Fruit fly (Drosophila melanogaster) whole organism, embryonic: ENCODE measurements around the gene CG6951.

Experiments
- Atf3 ChIP-seq: fragments of 200-800 bp; sonication (Bioruptor generic); optimal IDR thresholded peaks from 3 replicates; lab custom pipeline; 2016; ENCODE audit warnings: missing biosample characterization, missing genetic modification characterization
- Atf6 ChIP-seq: fragments of 200-800 bp; sonication (Bioruptor generic); IDR thresholded peaks from 2 replicates; pipeline ENCODE4 v1.3.6; 2022; ENCODE audit warnings: missing biosample characterization, missing genetic modification characterization
- Bdp1 ChIP-seq: fragments of 200-800 bp; sonication (Bioruptor generic); optimal IDR thresholded peaks from 3 replicates; lab custom pipeline; 2016; ENCODE audit warnings: missing biosample characterization, missing genetic modification characterization
- CG10209 ChIP-seq: fragments of 200-800 bp; sonication (Bioruptor generic); optimal IDR thresholded peaks from 3 replicates; lab custom pipeline; 2017; ENCODE audit warnings: missing biosample characterization, mild to moderate bottlenecking, missing genetic modification characterization, missing genetic modification reagents
- CG11456 ChIP-seq: fragments of 200-800 bp; sonication (Bioruptor generic); IDR thresholded peaks from 3 replicates; pipeline ENCODE4 v1.3.6; 2022; ENCODE audit warnings: missing biosample characterization, missing genetic modification characterization
- CG12155 ChIP-seq: fragments of 200-800 bp; sonication (Bioruptor generic); optimal IDR thresholded peaks from 3 replicates; lab custom pipeline; 2016; ENCODE audit warnings: missing biosample characterization, missing genetic modification characterization
- CG12219 ChIP-seq: fragments of 200-800 bp; sonication (Bioruptor generic); optimal IDR thresholded peaks from 3 replicates; lab custom pipeline; 2018; ENCODE audit warnings: missing biosample characterization, mild to moderate bottlenecking, missing genetic modification characterization
- CG14860 ChIP-seq: fragments of 200-800 bp; sonication (Bioruptor generic); IDR thresholded peaks from 3 replicates; pipeline ENCODE4 v1.3.6; 2022; ENCODE audit warnings: missing biosample characterization, missing genetic modification characterization; ENCODE audit not compliant: partially characterized antibody
- CG16863 ChIP-seq: fragments of 200-800 bp; sonication (Bioruptor generic); optimal IDR thresholded peaks from 3 replicates; lab custom pipeline; 2016; ENCODE audit warnings: missing biosample characterization, missing genetic modification characterization
- CG18764 ChIP-seq: fragments of 200-800 bp; sonication (Bioruptor generic); optimal IDR thresholded peaks from 3 replicates; lab custom pipeline; 2016; ENCODE audit warnings: missing biosample characterization, missing genetic modification characterization
- CG2116 ChIP-seq: fragments of 200-800 bp; sonication (Bioruptor generic); optimal IDR thresholded peaks from 3 replicates; lab custom pipeline; 2018; ENCODE audit warnings: missing biosample characterization, mild to moderate bottlenecking, missing genetic modification characterization
- CG2120 ChIP-seq: fragments of 200-800 bp; sonication (Bioruptor generic); optimal IDR thresholded peaks from 3 replicates; lab custom pipeline; 2016; ENCODE audit warnings: missing biosample characterization, missing genetic modification characterization
- CG2199 ChIP-seq: fragments of 200-800 bp; sonication (Bioruptor generic); IDR thresholded peaks from 3 replicates; pipeline ENCODE4 v1.3.6; 2022; ENCODE audit warnings: missing biosample characterization, missing genetic modification characterization
- CG2889 ChIP-seq: fragments of 200-800 bp; sonication (Bioruptor generic); IDR thresholded peaks from 3 replicates; pipeline ENCODE4 v1.3.6; 2022; ENCODE audit warnings: missing biosample characterization, missing genetic modification characterization
- CG3407 ChIP-seq: fragments of 200-800 bp; sonication (Bioruptor generic); optimal IDR thresholded peaks from 2 replicates; lab custom pipeline; 2018; ENCODE audit warnings: missing biosample characterization, mild to moderate bottlenecking, missing genetic modification characterization
- CG34376 ChIP-seq: fragments of 200-800 bp; sonication (Bioruptor generic); optimal IDR thresholded peaks from 2 replicates; lab custom pipeline; 2018; ENCODE audit warnings: missing biosample characterization, mild to moderate bottlenecking, missing genetic modification characterization
- CG4282 ChIP-seq: fragments of 200-800 bp; sonication (Bioruptor generic); optimal IDR thresholded peaks from 2 replicates; lab custom pipeline; 2016; ENCODE audit warnings: missing biosample characterization, missing genetic modification characterization
- CG4360 ChIP-seq: fragments of 200-800 bp; sonication (Bioruptor generic); IDR thresholded peaks from 2 replicates; pipeline ENCODE4 v1.3.6; 2022; ENCODE audit warnings: missing biosample characterization, missing genetic modification characterization
- CG6654 ChIP-seq: fragments of 200-800 bp; sonication (Bioruptor generic); optimal IDR thresholded peaks from 2 replicates; lab custom pipeline; 2017; ENCODE audit warnings: missing biosample characterization, mild to moderate bottlenecking, missing genetic modification characterization
- CG6683 ChIP-seq: fragments of 200-800 bp; sonication (Bioruptor generic); optimal IDR thresholded peaks from 2 replicates; lab custom pipeline; 2017; ENCODE audit warnings: missing biosample characterization, mild to moderate bottlenecking, missing genetic modification characterization, missing genetic modification reagents
- CG7963 ChIP-seq: fragments of 200-800 bp; sonication (Bioruptor generic); IDR thresholded peaks from 3 replicates; pipeline ENCODE4 v1.3.6; 2022; ENCODE audit warnings: missing biosample characterization, missing genetic modification characterization; ENCODE audit not compliant: partially characterized antibody
- CG7987 ChIP-seq: fragments of 200-800 bp; sonication (Bioruptor generic); optimal IDR thresholded peaks from 2 replicates; lab custom pipeline; 2018; ENCODE audit warnings: missing biosample characterization, mild to moderate bottlenecking, missing genetic modification characterization, moderate library complexity
- CG8089 ChIP-seq: fragments of 200-800 bp; sonication (Bioruptor generic); optimal IDR thresholded peaks from 3 replicates; lab custom pipeline; 2016; ENCODE audit warnings: missing biosample characterization, missing genetic modification characterization
- CG8924 ChIP-seq: fragments of 200-800 bp; optimal IDR thresholded peaks from 3 replicates; lab custom pipeline; 2019; ENCODE audit warnings: missing biosample characterization, mild to moderate bottlenecking, missing genetic modification characterization, moderate library complexity
- CkIIα-i1 ChIP-seq: fragments of 200-800 bp; sonication (Bioruptor generic); IDR thresholded peaks from 2 replicates; pipeline ENCODE4 v1.3.6; 2022; ENCODE audit warnings: missing biosample characterization, missing genetic modification characterization
- Dip3 ChIP-seq: fragments of 200-800 bp; sonication (Bioruptor generic); optimal IDR thresholded peaks from 3 replicates; lab custom pipeline; 2016; ENCODE audit warnings: missing biosample characterization, missing genetic modification characterization
- Doc3 ChIP-seq: fragments of 200-800 bp; sonication (Bioruptor generic); IDR thresholded peaks from 3 replicates; pipeline ENCODE4 v1.3.6; 2022; ENCODE audit warnings: missing biosample characterization, missing genetic modification characterization; ENCODE audit not compliant: partially characterized antibody
- HLHmδ ChIP-seq: fragments of 200-800 bp; sonication (Bioruptor generic); optimal IDR thresholded peaks from 2 replicates; lab custom pipeline; 2018; ENCODE audit warnings: missing biosample characterization, mild to moderate bottlenecking, missing genetic modification characterization, moderate library complexity
- Hand ChIP-seq: fragments of 200-800 bp; sonication (Bioruptor generic); optimal IDR thresholded peaks from 2 replicates; lab custom pipeline; 2017; ENCODE audit warnings: mild to moderate bottlenecking, missing biosample characterization, missing genetic modification reagents, missing genetic modification characterization
- Jarid2 ChIP-seq: fragments of 200-800 bp; sonication (Bioruptor generic); optimal IDR thresholded peaks from 3 replicates; lab custom pipeline; 2017; ENCODE audit warnings: mild to moderate bottlenecking, missing biosample characterization, missing genetic modification reagents, missing genetic modification characterization
- Max ChIP-seq: fragments of 200-800 bp; sonication (Bioruptor generic); optimal IDR thresholded peaks from 2 replicates; lab custom pipeline; 2016; ENCODE audit warnings: missing biosample characterization, mild to moderate bottlenecking, missing genetic modification characterization
- Mrtf ChIP-seq: fragments of 200-800 bp; sonication (Bioruptor generic); IDR thresholded peaks from 3 replicates; pipeline ENCODE4 v1.3.6; 2022; ENCODE audit warnings: missing biosample characterization, missing genetic modification characterization
- Ravus ChIP-seq: fragments of 200-800 bp; sonication (Bioruptor generic); IDR thresholded peaks from 2 replicates; pipeline ENCODE4 v1.3.6; 2022; ENCODE audit warnings: missing biosample characterization, missing genetic modification characterization
- Side ChIP-seq: fragments of 200-800 bp; sonication (Bioruptor generic); optimal IDR thresholded peaks from 2 replicates; lab custom pipeline; 2016; ENCODE audit warnings: missing biosample characterization, missing genetic modification characterization
- Spps ChIP-seq: fragments of 200-800 bp; sonication (Bioruptor generic); optimal IDR thresholded peaks from 2 replicates; lab custom pipeline; 2018; ENCODE audit warnings: missing biosample characterization, mild to moderate bottlenecking, missing genetic modification characterization
- bigmax ChIP-seq: fragments of 200-800 bp; sonication (Bioruptor generic); optimal IDR thresholded peaks from 2 replicates; lab custom pipeline; 2018; ENCODE audit warnings: missing biosample characterization, mild to moderate bottlenecking, missing genetic modification characterization
- crp ChIP-seq, 2 experiments: fragments of 200-800 bp; sonication (Bioruptor generic); optimal IDR thresholded peaks; 2 replicates in 1 of 2; 3 replicates in 1 of 2; lab custom pipeline; 2017; ENCODE audit warnings: missing biosample characterization in 2 of 2, missing genetic modification characterization in 2 of 2, mild to moderate bottlenecking in 1 of 2, moderate library complexity in 1 of 2
- en ChIP-seq: fragments of 200-800 bp; sonication (Bioruptor generic); optimal IDR thresholded peaks from 2 replicates; lab custom pipeline; 2016; ENCODE audit warnings: missing biosample characterization, missing genetic modification characterization
- esg ChIP-seq: fragments of 200-800 bp; sonication (Bioruptor generic); conservative IDR thresholded peaks from 2 replicates; pipeline ENCODE4 v1.3.6; 2022; ENCODE audit warnings: missing biosample characterization, missing genetic modification characterization
- insv ChIP-seq, 2 experiments: fragments of 200-800 bp; sonication (Bioruptor generic); optimal IDR thresholded peaks; 3 replicates each; lab custom pipeline; 2016 to 2018; ENCODE audit warnings: missing biosample characterization in 2 of 2, missing genetic modification characterization in 2 of 2
- ken ChIP-seq: fragments of 200-800 bp; sonication (Bioruptor generic); IDR thresholded peaks from 3 replicates; pipeline ENCODE4 v1.3.6; 2022; ENCODE audit warnings: missing biosample characterization, missing genetic modification characterization
- peb ChIP-seq: fragments of 200-800 bp; sonication (Bioruptor generic); IDR thresholded peaks from 2 replicates; pipeline ENCODE4 v1.3.6; 2022; ENCODE audit warnings: missing biosample characterization, missing genetic modification characterization
- pfk ChIP-seq: fragments of 200-800 bp; sonication (Bioruptor generic); optimal IDR thresholded peaks from 2 replicates; lab custom pipeline; 2018; ENCODE audit warnings: missing biosample characterization, mild to moderate bottlenecking, missing genetic modification characterization, moderate library complexity
- ranshi ChIP-seq: fragments of 200-800 bp; sonication (Bioruptor generic); IDR thresholded peaks from 2 replicates; pipeline ENCODE4 v1.3.6; 2022; ENCODE audit warnings: missing biosample characterization, missing genetic modification characterization
- sens-2 ChIP-seq: fragments of 200-800 bp; sonication (Bioruptor generic); IDR thresholded peaks from 2 replicates; pipeline ENCODE4 v1.3.6; 2022; ENCODE audit warnings: missing biosample characterization, missing genetic modification characterization
- sr ChIP-seq: fragments of 200-800 bp; sonication (Bioruptor generic); IDR thresholded peaks from 3 replicates; pipeline ENCODE4 v1.3.6; 2022; ENCODE audit warnings: missing biosample characterization, missing genetic modification characterization
- stwl ChIP-seq: fragments of 200-800 bp; sonication (Bioruptor generic); optimal IDR thresholded peaks from 3 replicates; lab custom pipeline; 2018; ENCODE audit warnings: missing biosample characterization, mild to moderate bottlenecking, missing genetic modification characterization, moderate library complexity
- zf30C ChIP-seq: fragments of 200-800 bp; sonication (Bioruptor generic); optimal IDR thresholded peaks from 3 replicates; lab custom pipeline; 2018; ENCODE audit warnings: missing biosample characterization, mild to moderate bottlenecking, missing genetic modification characterization

Gene CG6951

dm6 chr3L:20241987-20242982 lies 1.2 kb downstream of the CG6951 start (continued):
- TF ChIP-seq insv (GFP tag; optimal IDR thresholded peaks at IDR 0.05; lab: Kevin White, UChicago): peak in 1 of 2 experiments; percentile 23
- no peak for TF ChIP-seq en (GFP tag; lab: Kevin White, UChicago)
- no peak for TF ChIP-seq Spps
- TF ChIP-seq Max (GFP tag; lab: Kevin White, UChicago): peak; percentile 33
- TF ChIP-seq CG8924 (tag; lab: Kevin White, UChicago): peak; percentile 64
- no peak for TF ChIP-seq CG6654 (GFP tag; lab: Kevin White, UChicago)
- TF ChIP-seq zf30C (GFP tag; lab: Kevin White, UChicago): no peak
- peak; percentile 48 for TF ChIP-seq Hand (GFP tag; lab: Kevin White, UChicago)
- no peak for TF ChIP-seq CG2889 (GFP tag; lab: Robert Waterston, UW)
- TF ChIP-seq stwl (tag; lab: Kevin White, UChicago): peak; percentile 7
- TF ChIP-seq CG2199: no peak
- TF ChIP-seq CG11456: peak; percentile 74
- no peak for TF ChIP-seq CG8089
- TF ChIP-seq CG10209 (GFP tag; lab: Kevin White, UChicago): peak; percentile 57
- peak; percentile 31 for TF ChIP-seq CG2116 (GFP tag; lab: Kevin White, UChicago)
- peak; percentile 59; the same call in 2 of the 3 replicates for TF ChIP-seq ken (GFP tag; lab: Robert Waterston, UW)
- TF ChIP-seq pfk: no peak
- TF ChIP-seq peb (GFP tag; lab: Robert Waterston, UW): 0 out of 2 replicates have a peak, but pooled peaks have one; percentile 46
- TF ChIP-seq CG2120 (GFP tag; lab: Kevin White, UChicago): peak; percentile 64
- peak; percentile 29; the same call in 1 of the 3 replicates for TF ChIP-seq sr
- no peak for TF ChIP-seq HLHmδ (GFP tag; lab: Kevin White, UChicago)
- peak; percentile 40; the same call in 1 of the 2 replicates for TF ChIP-seq ranshi (GFP tag; lab: Robert Waterston, UW)
- TF ChIP-seq esg (GFP tag; lab: Robert Waterston, UW): peak; percentile 25; the same call in 1 of the 2 replicates
- peak in 1 of 2 experiments; percentile 28 for TF ChIP-seq crp (GFP tag; optimal IDR thresholded peaks at IDR 0.05; lab: Kevin White, UChicago)
- TF ChIP-seq CG34376 (GFP tag; lab: Kevin White, UChicago): no peak
- TF ChIP-seq CG12155 (GFP tag; lab: Kevin White, UChicago): peak; percentile 62
- TF ChIP-seq Ravus (GFP tag; lab: Robert Waterston, UW): no peak
- no peak for TF ChIP-seq CG18764 (GFP tag; lab: Kevin White, UChicago)
- no peak for TF ChIP-seq bigmax (GFP tag; lab: Kevin White, UChicago)
- no peak for TF ChIP-seq CG7963 (GFP tag; lab: Robert Waterston, UW)
- no peak for TF ChIP-seq Mrtf (GFP tag; lab: Robert Waterston, UW)
- peak; percentile 2 for TF ChIP-seq CG12219 (GFP tag; lab: Kevin White, UChicago)
- TF ChIP-seq Jarid2: no peak
- TF ChIP-seq sens-2 (GFP tag; lab: Robert Waterston, UW): no peak
- peak; percentile 49; the same call in 1 of the 2 replicates for TF ChIP-seq Atf6 (GFP tag; lab: Robert Waterston, UW)
- TF ChIP-seq Bdp1: no peak
- peak; percentile 58; the same call in 2 of the 3 replicates for TF ChIP-seq CG14860 (GFP tag; lab: Robert Waterston, UW)
- no peak for TF ChIP-seq CG4360
- TF ChIP-seq Atf3 (GFP tag; lab: Kevin White, UChicago): no peak
- peak; percentile 4 for TF ChIP-seq CG6683 (GFP tag; lab: Kevin White, UChicago)
- TF ChIP-seq CG7987: no peak
- TF ChIP-seq Doc3 (GFP tag; lab: Robert Waterston, UW): peak; percentile 52
- no peak for TF ChIP-seq Side (GFP tag; lab: Kevin White, UChicago)
- no peak for TF ChIP-seq CG16863 (GFP tag; lab: Kevin White, UChicago)
- no peak for TF ChIP-seq Dip3 (GFP tag; lab: Kevin White, UChicago)
- no peak for TF ChIP-seq CkIIα-i1
- no peak for TF ChIP-seq CG4282
- no peak for TF ChIP-seq CG3407 (GFP tag; lab: Kevin White, UChicago)
